Worm (Caenorhabditis elegans) whole organism, L4 larva: ENCODE results near the gene cut-5.
A peak's percentile ranks its signal among the peaks of the same experiment; 100 is the strongest.

Experiments used
- D1046.2 ChIP-seq: fragments of 200-800 bp; sonication (Bioruptor generic); IDR thresholded peaks from 2 replicates; pipeline ENCODE4 v1.3.6; 2022; ENCODE audit warnings: missing genetic modification characterization, missing compliant biosample characterization
- F10B5.3 ChIP-seq: sonication (generic microtip); optimal IDR thresholded peaks from 2 replicates; lab custom pipeline; 2016; ENCODE audit warnings: mild to moderate bottlenecking, missing genetic modification characterization, missing compliant biosample characterization
- F44E2.7 ChIP-seq: fragments of 200-800 bp; sonication (Bioruptor generic); IDR thresholded peaks from 2 replicates; pipeline ENCODE4 v2.1.2; 2022; ENCODE audit warnings: missing genetic modification characterization, missing compliant biosample characterization
- R02D3.7 ChIP-seq: fragments of 150-350 bp; sonication (generic microtip); optimal IDR thresholded peaks from 3 replicates; lab custom pipeline; 2014; ENCODE audit warnings: missing biosample characterization, missing genetic modification characterization
- T20F7.1 ChIP-seq: fragments of 200-800 bp; sonication (Bioruptor generic); optimal IDR thresholded peaks from 2 replicates; lab custom pipeline; 2018; ENCODE audit warnings: mild to moderate bottlenecking, missing genetic modification characterization, missing compliant biosample characterization
- T26A8.4 ChIP-seq: fragments of 200-800 bp; sonication (Bioruptor generic); IDR thresholded peaks from 2 replicates; pipeline ENCODE4 v1.3.6; 2022; ENCODE audit warnings: missing genetic modification characterization, missing compliant biosample characterization
- Y48G9A.11 ChIP-seq: fragments of 200-800 bp; sonication (Bioruptor generic); IDR thresholded peaks from 2 replicates; pipeline ENCODE4 v1.3.6; 2022; ENCODE audit warnings: missing genetic modification reagents, missing genetic modification characterization, missing compliant biosample characterization
- ZK546.5 ChIP-seq, 2 experiments: sonication (generic microtip); optimal IDR thresholded peaks; 2 replicates each; lab custom pipeline; 2017; ENCODE audit warnings: missing biosample characterization in 2 of 2, missing genetic modification characterization in 2 of 2
- aha-1 ChIP-seq: fragments of 150-350 bp; peaks from one replicate; lab custom pipeline; 2014; ENCODE audit warnings: missing biosample characterization, missing genetic modification characterization
- aly-2 ChIP-seq: sonication (generic microtip); optimal IDR thresholded peaks from 2 replicates; lab custom pipeline; 2018; ENCODE audit warnings: missing biosample characterization, missing genetic modification characterization
- ama-1 ChIP-seq: fragments of 150-350 bp; optimal IDR thresholded peaks from 2 replicates; lab custom pipeline; 2014; ENCODE audit warnings: inconsistent platforms, mixed read lengths
- arid-1 ChIP-seq: fragments of 200-800 bp; sonication (Bioruptor generic); conservative IDR thresholded peaks from 2 replicates; pipeline ENCODE4 v1.3.6; 2022; ENCODE audit warnings: missing genetic modification reagents, missing genetic modification characterization, missing compliant biosample characterization
- attf-4 ChIP-seq: sonication (generic microtip); optimal IDR thresholded peaks from 3 replicates; lab custom pipeline; 2017; ENCODE audit warnings: missing biosample characterization, missing genetic modification characterization
- ceh-44 ChIP-seq: fragments of 200-800 bp; sonication (Bioruptor generic); IDR thresholded peaks from 2 replicates; pipeline ENCODE4 v1.3.6; 2022; ENCODE audit warnings: missing genetic modification reagents, missing genetic modification characterization, missing compliant biosample characterization
- ceh-82 ChIP-seq: sonication (generic microtip); optimal IDR thresholded peaks from 2 replicates; lab custom pipeline; 2017; ENCODE audit warnings: missing biosample characterization, missing genetic modification characterization
- cey-2 ChIP-seq: sonication (generic microtip); optimal IDR thresholded peaks from 3 replicates; lab custom pipeline; 2017; ENCODE audit warnings: missing genetic modification characterization, mild to moderate bottlenecking, missing compliant biosample characterization, antibody characterized with exemption, borderline replicate concordance; ENCODE audit not compliant: insufficient read depth
- daf-12 ChIP-seq: fragments of 150-350 bp; optimal IDR thresholded peaks from 2 replicates; lab custom pipeline; 2014; ENCODE audit warnings: missing biosample characterization, missing genetic modification reagents, missing genetic modification characterization
- dmd-6 ChIP-seq: fragments of 200-800 bp; sonication (Bioruptor generic); IDR thresholded peaks from 2 replicates; pipeline ENCODE4 v1.3.6; 2022; ENCODE audit warnings: missing genetic modification reagents, missing genetic modification characterization, missing compliant biosample characterization
- dmd-8 ChIP-seq: fragments of 200-800 bp; sonication (Bioruptor generic); IDR thresholded peaks from 2 replicates; pipeline ENCODE4 v1.3.6; 2022; ENCODE audit warnings: missing genetic modification characterization, missing compliant biosample characterization
- dpl-1 ChIP-seq: fragments of 150-350 bp; optimal IDR thresholded peaks from 2 replicates; lab custom pipeline; 2014; ENCODE audit warnings: missing biosample characterization, missing genetic modification reagents, missing genetic modification characterization
- egl-43 ChIP-seq: fragments of 200-800 bp; sonication (Bioruptor generic); IDR thresholded peaks from 2 replicates; pipeline ENCODE4 v1.3.6; 2022; ENCODE audit warnings: missing genetic modification reagents, missing genetic modification characterization, missing compliant biosample characterization
- fos-1 ChIP-seq: fragments of 150-350 bp; optimal IDR thresholded peaks from 2 replicates; lab custom pipeline; 2014; ENCODE audit warnings: missing biosample characterization, missing genetic modification characterization
- gei-8 ChIP-seq: fragments of 200-800 bp; sonication (Bioruptor generic); optimal IDR thresholded peaks from 2 replicates; lab custom pipeline; 2018; ENCODE audit warnings: mild to moderate bottlenecking, missing genetic modification characterization, missing compliant biosample characterization
- hmg-1.1 ChIP-seq: fragments of 200-800 bp; sonication (Bioruptor generic); IDR thresholded peaks from 2 replicates; pipeline ENCODE4 v1.3.6; 2022; ENCODE audit warnings: missing genetic modification reagents, missing genetic modification characterization, missing compliant biosample characterization
- lim-7 ChIP-seq: fragments of 200-800 bp; sonication (Bioruptor generic); IDR thresholded peaks from 2 replicates; pipeline ENCODE4 v1.3.6; 2022; ENCODE audit warnings: missing genetic modification characterization, missing compliant biosample characterization
- lin-13 ChIP-seq: fragments of 150-350 bp; optimal IDR thresholded peaks from 2 replicates; lab custom pipeline; 2014; ENCODE audit warnings: missing biosample characterization, missing genetic modification reagents, missing genetic modification characterization
- lin-15B ChIP-seq: fragments of 150-350 bp; sonication (generic microtip); optimal IDR thresholded peaks from 3 replicates; lab custom pipeline; 2014; ENCODE audit warnings: missing biosample characterization, missing genetic modification characterization
- lin-29 ChIP-seq: fragments of 200-800 bp; sonication (Bioruptor generic); IDR thresholded peaks from 2 replicates; pipeline ENCODE4 v1.3.6; 2022; ENCODE audit warnings: missing genetic modification reagents, missing genetic modification characterization, missing compliant biosample characterization
- lin-38 ChIP-seq: fragments of 200-800 bp; sonication (Bioruptor generic); IDR thresholded peaks from 2 replicates; pipeline ENCODE4 v1.3.6; 2022; ENCODE audit warnings: missing genetic modification reagents, missing genetic modification characterization, missing compliant biosample characterization
- lir-3 ChIP-seq: sonication (generic microtip); optimal IDR thresholded peaks from 2 replicates; lab custom pipeline; 2016; ENCODE audit warnings: mild to moderate bottlenecking, missing genetic modification characterization, missing compliant biosample characterization
- lsy-2 ChIP-seq, 2 experiments: fragments of 150-350 bp in 1 of 2; sonication (generic microtip) in 1 of 2; optimal IDR thresholded peaks; 2 replicates each; lab custom pipeline; 2014 to 2017; ENCODE audit warnings: missing biosample characterization in 2 of 2, missing genetic modification characterization in 2 of 2
- madf-5 ChIP-seq, 2 experiments: fragments of 200-800 bp; sonication (Bioruptor generic); IDR thresholded peaks; 2 replicates each; pipeline ENCODE4 v1.3.6; 2022; ENCODE audit warnings: missing compliant biosample characterization in 2 of 2, missing genetic modification characterization in 2 of 2
- mxl-2 ChIP-seq: fragments of 200-800 bp; sonication (Bioruptor generic); conservative IDR thresholded peaks from 2 replicates; pipeline ENCODE4 v1.3.6; 2022; ENCODE audit warnings: missing genetic modification reagents, missing genetic modification characterization, missing compliant biosample characterization
- nhr-10 ChIP-seq: fragments of 150-350 bp; optimal IDR thresholded peaks from 2 replicates; lab custom pipeline; 2014; ENCODE audit warnings: missing biosample characterization, missing genetic modification characterization
- nhr-11 ChIP-seq: fragments of 150-350 bp; optimal IDR thresholded peaks from 2 replicates; lab custom pipeline; 2014; ENCODE audit warnings: missing biosample characterization, missing genetic modification characterization
- nhr-41 ChIP-seq: fragments of 200-800 bp; sonication (Bioruptor generic); IDR thresholded peaks from 2 replicates; pipeline ENCODE4 v1.3.6; 2022; ENCODE audit warnings: missing genetic modification reagents, missing genetic modification characterization, missing compliant biosample characterization
- nhr-42 ChIP-seq: fragments of 200-800 bp; sonication (Bioruptor generic); IDR thresholded peaks from 2 replicates; pipeline ENCODE4 v1.3.6; 2022; ENCODE audit warnings: missing genetic modification characterization, missing compliant biosample characterization
- nhr-48 ChIP-seq: sonication (generic microtip); optimal IDR thresholded peaks from 2 replicates; lab custom pipeline; 2016; ENCODE audit warnings: mild to moderate bottlenecking, missing genetic modification characterization, missing compliant biosample characterization
- nhr-77 ChIP-seq: fragments of 150-350 bp; optimal IDR thresholded peaks from 2 replicates; lab custom pipeline; 2014; ENCODE audit warnings: missing biosample characterization, missing genetic modification characterization
- pha-4 ChIP-seq, 2 experiments: fragments of 150-350 bp in 1 of 2; fragments of 200-800 bp in 1 of 2; sonication (Bioruptor generic) in 1 of 2; IDR thresholded peaks in 1 of 2; optimal IDR thresholded peaks in 1 of 2; 2 replicates each; pipeline versions ENCODE4 v1.3.6 to Lab custom; 2014 to 2022; ENCODE audit warnings: missing genetic modification characterization in 2 of 2, missing genetic modification reagents in 2 of 2, missing biosample characterization in 1 of 2, missing compliant biosample characterization in 1 of 2
- php-3 ChIP-seq: fragments of 200-800 bp; sonication (Bioruptor generic); IDR thresholded peaks from 2 replicates; pipeline ENCODE4 v1.3.6; 2022; ENCODE audit warnings: missing genetic modification reagents, missing genetic modification characterization, missing compliant biosample characterization
- set-16 ChIP-seq: fragments of 200-800 bp; sonication (Bioruptor generic); IDR thresholded peaks from 2 replicates; pipeline ENCODE4 v1.3.6; 2022; ENCODE audit warnings: missing genetic modification reagents, missing genetic modification characterization, missing compliant biosample characterization
- skn-1 ChIP-seq: fragments of 150-350 bp; optimal IDR thresholded peaks from 2 replicates; lab custom pipeline; 2014; ENCODE audit warnings: missing biosample characterization, missing genetic modification characterization
- snpc-1.2 ChIP-seq: fragments of 200-800 bp; sonication (Bioruptor generic); IDR thresholded peaks from 2 replicates; pipeline ENCODE4 v1.3.6; 2022; ENCODE audit warnings: missing genetic modification reagents, missing genetic modification characterization, missing compliant biosample characterization
- spr-1 ChIP-seq: sonication (generic microtip); optimal IDR thresholded peaks from 2 replicates; lab custom pipeline; 2016; ENCODE audit warnings: mild to moderate bottlenecking, missing genetic modification characterization, missing compliant biosample characterization
- spr-3 ChIP-seq: fragments of 200-800 bp; sonication (Bioruptor generic); optimal IDR thresholded peaks from 2 replicates; lab custom pipeline; 2018; ENCODE audit warnings: mild to moderate bottlenecking, missing genetic modification characterization, missing compliant biosample characterization
- tra-1 ChIP-seq: fragments of 200-800 bp; sonication (Bioruptor generic); IDR thresholded peaks from 2 replicates; pipeline ENCODE4 v1.3.6; 2022; ENCODE audit warnings: missing genetic modification reagents, missing genetic modification characterization, missing compliant biosample characterization
- unc-130 ChIP-seq: sonication (generic microtip); optimal IDR thresholded peaks from 2 replicates; lab custom pipeline; 2016; ENCODE audit warnings: missing genetic modification reagents, missing genetic modification characterization, missing compliant biosample characterization
- unc-39 ChIP-seq: sonication (generic microtip); optimal IDR thresholded peaks from 2 replicates; lab custom pipeline; 2017; ENCODE audit warnings: missing biosample characterization, missing genetic modification characterization
- zag-1 ChIP-seq: fragments of 150-350 bp; optimal IDR thresholded peaks from 2 replicates; lab custom pipeline; 2014; ENCODE audit warnings: missing biosample characterization, missing genetic modification characterization
- zip-11 ChIP-seq: fragments of 200-800 bp; sonication (Bioruptor generic); IDR thresholded peaks from 2 replicates; pipeline ENCODE4 v1.3.6; 2022; ENCODE audit warnings: missing genetic modification characterization, missing compliant biosample characterization
- ztf-7 ChIP-seq: fragments of 150-350 bp; optimal IDR thresholded peaks from 2 replicates; lab custom pipeline; 2014; ENCODE audit warnings: missing biosample characterization, missing genetic modification characterization

Gene cut-5

ce11 chrX:10338761-10339160 lies 761 bp upstream of the cut-5 start (continued):
- TF ChIP-seq lin-38 (GFP tag; lab: Robert Waterston, UW): peak; percentile 40; the same call in 1 of the 2 replicates
- no peak for TF ChIP-seq ceh-82
- TF ChIP-seq F10B5.3: no peak
- no peak for TF ChIP-seq lin-15B (tag; lab: Kevin White, UChicago)
- TF ChIP-seq T20F7.1 (GFP tag; lab: Kevin White, UChicago): peak; percentile 55
- no peak for TF ChIP-seq R02D3.7 (tag; lab: Kevin White, UChicago)
- no peak for TF ChIP-seq skn-1 (tag; lab: Kevin White, UChicago)
- TF ChIP-seq T26A8.4: 0 out of 2 replicates have a peak, but pooled peaks have one; percentile 29
- TF ChIP-seq dmd-6 (GFP tag; lab: Robert Waterston, UW): peak; percentile 24; the same call in 1 of the 2 replicates
- no peak for TF ChIP-seq lsy-2 (tag; optimal IDR thresholded peaks at IDR 0.05; lab: Kevin White, UChicago)
- no peak for TF ChIP-seq nhr-77
- TF ChIP-seq pha-4 (GFP tag; IDR thresholded peaks at IDR 0.05; lab: Robert Waterston, UW): peak; percentile 31; the same call in 1 of the 2 replicates
- no peak for TF ChIP-seq pha-4 (tag; optimal IDR thresholded peaks at IDR 0.05; lab: Kevin White, UChicago)
- no peak for TF ChIP-seq lim-7 (GFP tag; lab: Robert Waterston, UW)
- no peak for TF ChIP-seq egl-43 (GFP tag; lab: Robert Waterston, UW)
- no peak for TF ChIP-seq arid-1 (GFP tag; lab: Robert Waterston, UW)
- TF ChIP-seq aly-2 (tag; lab: Kevin White, UChicago): no peak
- TF ChIP-seq aha-1 (tag; lab: Kevin White, UChicago): peak; percentile 79
- TF ChIP-seq fos-1 (tag; lab: Kevin White, UChicago): no peak
- TF ChIP-seq madf-5 (GFP tag; IDR thresholded peaks at IDR 0.05; lab: Robert Waterston, UW): no peak
- no peak for TF ChIP-seq spr-1
- no peak for TF ChIP-seq attf-4 (tag; lab: Kevin White, UChicago)
- no peak for TF ChIP-seq mxl-2 (GFP tag; lab: Robert Waterston, UW)
- TF ChIP-seq lir-3: no peak
- no peak for TF ChIP-seq nhr-10
- peak; percentile 49; the same call in 1 of the 2 replicates for TF ChIP-seq tra-1 (GFP tag; lab: Robert Waterston, UW)
- no peak for TF ChIP-seq nhr-41 (GFP tag; lab: Robert Waterston, UW)
- no peak for TF ChIP-seq D1046.2 (GFP tag; lab: Robert Waterston, UW)
- no peak for TF ChIP-seq ama-1 (lab: Kevin White, UChicago)
- TF ChIP-seq gei-8 (GFP tag; lab: Kevin White, UChicago): no peak
- no peak for TF ChIP-seq lin-29 (GFP tag; lab: Robert Waterston, UW)
- no peak for TF ChIP-seq zip-11 (GFP tag; lab: Robert Waterston, UW)
- no peak for TF ChIP-seq nhr-11 (tag; lab: Kevin White, UChicago)
- TF ChIP-seq ztf-7: no peak
- no peak for TF ChIP-seq nhr-42 (GFP tag; lab: Robert Waterston, UW)
- TF ChIP-seq ceh-44 (GFP tag; lab: Robert Waterston, UW): no peak
- no peak for TF ChIP-seq snpc-1.2
- TF ChIP-seq spr-3 (GFP tag; lab: Kevin White, UChicago): no peak
- TF ChIP-seq dmd-8 (GFP tag; lab: Robert Waterston, UW): no peak
- no peak for TF ChIP-seq dpl-1 (GFP tag; lab: Kevin White, UChicago)
- no peak for TF ChIP-seq Y48G9A.11 (GFP tag; lab: Robert Waterston, UW)
- no peak for TF ChIP-seq daf-12 (tag; lab: Kevin White, UChicago)
- TF ChIP-seq F44E2.7 (GFP tag; lab: Robert Waterston, UW): no peak
- no peak for TF ChIP-seq ZK546.5 (tag; optimal IDR thresholded peaks at IDR 0.05; lab: Kevin White, UChicago)
- peak; percentile 59; the same call in 1 of the 2 replicates for TF ChIP-seq php-3
- TF ChIP-seq nhr-48 (tag; lab: Kevin White, UChicago): no peak
- TF ChIP-seq hmg-1.1 (GFP tag; lab: Robert Waterston, UW): no peak
- no peak for TF ChIP-seq unc-39 (tag; lab: Kevin White, UChicago)
- no peak for TF ChIP-seq unc-130 (GFP tag; lab: Kevin White, UChicago)
- TF ChIP-seq zag-1 (tag; lab: Kevin White, UChicago): no peak
- no peak for TF ChIP-seq cey-2 (tag; lab: Kevin White, UChicago)
- TF ChIP-seq set-16 (GFP tag; lab: Robert Waterston, UW): no peak
- no peak for TF ChIP-seq lin-13 (GFP tag; lab: Kevin White, UChicago)
